Worm (Caenorhabditis elegans) whole organism, L1 larva: ENCODE data around the gene R166.2.

ENCODE experiments used
- C16A3.4 ChIP-seq: fragments of 150-350 bp; optimal IDR thresholded peaks from 2 replicates; lab custom pipeline; 2014; ENCODE audit warnings: missing biosample characterization, missing genetic modification characterization
- C34B4.2 ChIP-seq: sonication (generic microtip); optimal IDR thresholded peaks from 2 replicates; lab custom pipeline; 2017; ENCODE audit warnings: mild to moderate bottlenecking, missing genetic modification characterization, missing compliant biosample characterization
- aha-1 ChIP-seq: fragments of 150-350 bp; optimal IDR thresholded peaks from 2 replicates; lab custom pipeline; 2014; ENCODE audit warnings: missing biosample characterization, missing genetic modification characterization
- aly-2 ChIP-seq: fragments of 150-350 bp; optimal IDR thresholded peaks from 2 replicates; lab custom pipeline; 2014; ENCODE audit warnings: missing biosample characterization, missing genetic modification characterization
- ama-1 ChIP-seq: fragments of 150-350 bp; optimal IDR thresholded peaks from 2 replicates; lab custom pipeline; 2014
- blmp-1 ChIP-seq: fragments of 150-350 bp; optimal IDR thresholded peaks from 2 replicates; lab custom pipeline; 2014; ENCODE audit warnings: missing biosample characterization, missing genetic modification characterization
- ceh-63 ChIP-seq: fragments of 200-800 bp; sonication (Bioruptor generic); optimal IDR thresholded peaks from 2 replicates; lab custom pipeline; 2018; ENCODE audit warnings: mild to moderate bottlenecking, missing genetic modification characterization, missing compliant biosample characterization
- ceh-82 ChIP-seq, 3 experiments: fragments of 150-350 bp in 1 of 3; sonication (generic microtip) in 2 of 3; optimal IDR thresholded peaks; 2 replicates each; lab custom pipeline; 2014 to 2017; ENCODE audit warnings: missing biosample characterization in 3 of 3, missing genetic modification characterization in 3 of 3
- ceh-88 ChIP-seq: fragments of 200-800 bp; sonication (Bioruptor generic); IDR thresholded peaks from 2 replicates; pipeline ENCODE4 v1.3.6; 2022; ENCODE audit warnings: missing genetic modification characterization, missing compliant biosample characterization
- ceh-90 ChIP-seq: sonication (generic microtip); optimal IDR thresholded peaks from 2 replicates; lab custom pipeline; 2016; ENCODE audit warnings: missing genetic modification characterization, missing compliant biosample characterization
- dpl-1 ChIP-seq, 3 experiments: fragments of 150-350 bp in 2 of 3; sonication (generic microtip) in 1 of 3; optimal IDR thresholded peaks; 2 replicates each; lab custom pipeline; 2014 to 2017; ENCODE audit warnings: missing biosample characterization in 3 of 3, missing genetic modification characterization in 3 of 3, missing genetic modification reagents in 3 of 3
- dsc-1 ChIP-seq: sonication (generic microtip); optimal IDR thresholded peaks from 2 replicates; lab custom pipeline; 2016; ENCODE audit warnings: mild to moderate bottlenecking, missing genetic modification characterization, missing compliant biosample characterization
- egl-13 ChIP-seq: sonication (generic microtip); optimal IDR thresholded peaks from 2 replicates; lab custom pipeline; 2016; ENCODE audit warnings: missing genotype, missing genetic modification reagents, missing genetic modification characterization, missing compliant biosample characterization
- elt-2 ChIP-seq: sonication (generic microtip); optimal IDR thresholded peaks from 2 replicates; lab custom pipeline; 2016; ENCODE audit warnings: missing genetic modification characterization, mild to moderate bottlenecking, inconsistent platforms, missing compliant biosample characterization, missing genetic modification reagents
- ets-5 ChIP-seq: fragments of 200-800 bp; sonication (Bioruptor generic); IDR thresholded peaks from 2 replicates; pipeline ENCODE4 v1.3.6; 2022; ENCODE audit warnings: missing genetic modification characterization, missing compliant biosample characterization
- fkh-10 ChIP-seq: sonication (generic microtip); optimal IDR thresholded peaks from 2 replicates; lab custom pipeline; 2017; ENCODE audit warnings: missing biosample characterization, missing genetic modification reagents, missing genetic modification characterization
- fkh-8 ChIP-seq: sonication (generic microtip); optimal IDR thresholded peaks from 2 replicates; lab custom pipeline; 2016; ENCODE audit warnings: mild to moderate bottlenecking, missing genetic modification characterization, missing compliant biosample characterization
- fos-1 ChIP-seq: fragments of 150-350 bp; optimal IDR thresholded peaks from 2 replicates; lab custom pipeline; 2014; ENCODE audit warnings: missing biosample characterization, missing genetic modification characterization
- hlh-17 ChIP-seq: fragments of 200-800 bp; sonication (Bioruptor generic); optimal IDR thresholded peaks from 2 replicates; lab custom pipeline; 2018; ENCODE audit warnings: missing genetic modification characterization, mild to moderate bottlenecking, missing compliant biosample characterization, moderate library complexity, borderline replicate concordance
- hlh-4 ChIP-seq: sonication (generic microtip); optimal IDR thresholded peaks from 2 replicates; lab custom pipeline; 2016; ENCODE audit warnings: mild to moderate bottlenecking, missing genetic modification characterization, missing compliant biosample characterization
- hpl-2 ChIP-seq: fragments of 150-350 bp; optimal IDR thresholded peaks from 2 replicates; lab custom pipeline; 2014; ENCODE audit warnings: missing biosample characterization, missing genetic modification reagents, missing genetic modification characterization
- irx-1 ChIP-seq: sonication (generic microtip); optimal IDR thresholded peaks from 2 replicates; lab custom pipeline; 2016; ENCODE audit warnings: missing genetic modification characterization, missing compliant biosample characterization
- jun-1 ChIP-seq: fragments of 150-350 bp; optimal IDR thresholded peaks from 2 replicates; lab custom pipeline; 2014; ENCODE audit warnings: missing biosample characterization, missing genetic modification reagents, missing genetic modification characterization
- lin-13 ChIP-seq: fragments of 150-350 bp; optimal IDR thresholded peaks from 2 replicates; lab custom pipeline; 2014; ENCODE audit warnings: missing biosample characterization, missing genetic modification reagents, missing genetic modification characterization
- lin-15B ChIP-seq: fragments of 150-350 bp; sonication (generic microtip); optimal IDR thresholded peaks from 3 replicates; lab custom pipeline; 2014; ENCODE audit warnings: missing biosample characterization, missing genetic modification characterization
- lin-35 ChIP-seq, 2 experiments: fragments of 150-350 bp; optimal IDR thresholded peaks; 2 replicates each; lab custom pipeline; 2014; ENCODE audit warnings: missing biosample characterization in 2 of 2, missing genetic modification characterization in 2 of 2, missing genetic modification reagents in 2 of 2
- lin-39 ChIP-seq: fragments of 150-350 bp; optimal IDR thresholded peaks from 2 replicates; lab custom pipeline; 2014; ENCODE audit warnings: missing biosample characterization, missing genetic modification reagents, missing genetic modification characterization
- lir-3 ChIP-seq: sonication (generic microtip); optimal IDR thresholded peaks from 2 replicates; lab custom pipeline; 2016; ENCODE audit warnings: mild to moderate bottlenecking, missing genetic modification characterization, moderate library complexity, missing compliant biosample characterization; ENCODE audit not compliant: poor library complexity
- mab-9 ChIP-seq: fragments of 200-800 bp; sonication (Bioruptor generic); IDR thresholded peaks from 2 replicates; pipeline ENCODE4 v1.3.6; 2022; ENCODE audit warnings: missing genetic modification reagents, missing genetic modification characterization, missing compliant biosample characterization
- mdl-1 ChIP-seq, 2 experiments: fragments of 150-350 bp; optimal IDR thresholded peaks; 2 replicates each; lab custom pipeline; 2014 to 2017; ENCODE audit warnings: missing biosample characterization in 2 of 2, missing genetic modification characterization in 2 of 2, inconsistent platforms in 1 of 2
- mef-2 ChIP-seq: fragments of 150-350 bp; optimal IDR thresholded peaks from 2 replicates; lab custom pipeline; 2014; ENCODE audit warnings: missing biosample characterization, missing genetic modification characterization
- nhr-11 ChIP-seq: fragments of 150-350 bp; optimal IDR thresholded peaks from 2 replicates; lab custom pipeline; 2014; ENCODE audit warnings: missing biosample characterization, missing genetic modification characterization
- nhr-12 ChIP-seq: sonication (generic microtip); optimal IDR thresholded peaks from 2 replicates; lab custom pipeline; 2017; ENCODE audit warnings: missing biosample characterization, missing genetic modification characterization
- nhr-19 ChIP-seq: fragments of 200-800 bp; sonication (Bioruptor generic); conservative IDR thresholded peaks from 2 replicates; pipeline ENCODE4 v1.3.6; 2022; ENCODE audit warnings: missing genetic modification characterization, missing compliant biosample characterization
- nhr-20 ChIP-seq: sonication (generic microtip); optimal IDR thresholded peaks from 2 replicates; lab custom pipeline; 2016; ENCODE audit warnings: mild to moderate bottlenecking, missing genetic modification characterization, missing compliant biosample characterization
- nhr-237 ChIP-seq: fragments of 150-350 bp; optimal IDR thresholded peaks from 2 replicates; lab custom pipeline; 2014; ENCODE audit warnings: missing biosample characterization, missing genetic modification characterization
- nhr-28 ChIP-seq: fragments of 150-350 bp; optimal IDR thresholded peaks from 2 replicates; lab custom pipeline; 2014; ENCODE audit warnings: missing biosample characterization, missing genetic modification characterization
- nhr-47 ChIP-seq: sonication (generic microtip); optimal IDR thresholded peaks from 2 replicates; lab custom pipeline; 2016; ENCODE audit warnings: mild to moderate bottlenecking, missing genetic modification characterization, moderate library complexity, missing compliant biosample characterization
- rnt-1 ChIP-seq: sonication (generic microtip); optimal IDR thresholded peaks from 2 replicates; lab custom pipeline; 2016; ENCODE audit warnings: mild to moderate bottlenecking, missing genetic modification characterization, moderate library complexity, missing compliant biosample characterization
- skn-1 ChIP-seq: fragments of 150-350 bp; optimal IDR thresholded peaks from 2 replicates; lab custom pipeline; 2014; ENCODE audit warnings: missing biosample characterization, missing genetic modification characterization
- snpc-4 ChIP-seq: fragments of 150-350 bp; optimal IDR thresholded peaks from 2 replicates; lab custom pipeline; 2014; ENCODE audit warnings: missing biosample characterization, missing genetic modification characterization
- sox-4 ChIP-seq: sonication (generic microtip); optimal IDR thresholded peaks from 2 replicates; lab custom pipeline; 2016; ENCODE audit warnings: missing genetic modification characterization, missing compliant biosample characterization
- swsn-7 ChIP-seq: sonication (generic microtip); optimal IDR thresholded peaks from 2 replicates; lab custom pipeline; 2016; ENCODE audit warnings: missing genetic modification characterization, missing compliant biosample characterization
- tbx-2 ChIP-seq: sonication (generic microtip); optimal IDR thresholded peaks from 2 replicates; lab custom pipeline; 2016; ENCODE audit warnings: missing genetic modification characterization, missing compliant biosample characterization
- unc-86 ChIP-seq: sonication (generic microtip); optimal IDR thresholded peaks from 2 replicates; lab custom pipeline; 2016; ENCODE audit warnings: missing genetic modification characterization, missing compliant biosample characterization
- unc-98 ChIP-seq: fragments of 200-800 bp; sonication (Bioruptor generic); IDR thresholded peaks from 2 replicates; pipeline ENCODE4 v1.3.6; 2022; ENCODE audit warnings: missing genetic modification characterization, missing compliant biosample characterization
- zag-1 ChIP-seq: fragments of 150-350 bp; optimal IDR thresholded peaks from 2 replicates; lab custom pipeline; 2014; ENCODE audit warnings: missing biosample characterization, missing genetic modification characterization

Gene R166.2

ce11 chrII:10548778-10549671 is 11.6 kb upstream of the R166.2 start (continued):
- TF ChIP-seq egl-13 (tag; lab: Kevin White, UChicago) = peak; percentile 49
- no peak for TF ChIP-seq nhr-28
- TF ChIP-seq elt-2 = peak; percentile 47
- TF ChIP-seq nhr-11 (tag; lab: Kevin White, UChicago) = peak; percentile 80
- peak; percentile 48 for TF ChIP-seq nhr-237 (tag; lab: Kevin White, UChicago)
- peak; percentile 83 for TF ChIP-seq tbx-2 (tag; lab: Kevin White, UChicago)
- peak; percentile 76 for TF ChIP-seq nhr-19 (GFP tag; lab: Robert Waterston, UW)
- no peak for TF ChIP-seq ceh-90 (tag; lab: Kevin White, UChicago)
- peak; percentile 85 to 95 (median 94) for TF ChIP-seq ceh-82 (tag; optimal IDR thresholded peaks at IDR 0.05; lab: Kevin White, UChicago)
- peak; percentile 85 for TF ChIP-seq C16A3.4 (tag; lab: Kevin White, UChicago)
- peak; percentile 89 for TF ChIP-seq nhr-47
- peak; percentile 44 for TF ChIP-seq lin-15B (tag; lab: Kevin White, UChicago)
- no peak for TF ChIP-seq aha-1
- TF ChIP-seq mdl-1 (tag; optimal IDR thresholded peaks at IDR 0.05; lab: Kevin White, UChicago) = peak; percentile 85 to 95
- no peak for TF ChIP-seq ceh-63 (GFP tag; lab: Kevin White, UChicago)
- TF ChIP-seq ets-5 (GFP tag; lab: Robert Waterston, UW) = 0 out of 2 replicates have a peak, but pooled peaks have one; percentile 5
- peak; percentile 97 for TF ChIP-seq ama-1 (lab: Kevin White, UChicago)
- TF ChIP-seq sox-4 (tag; lab: Kevin White, UChicago) = peak; percentile 36
- peak; percentile 94 for TF ChIP-seq lin-13 (GFP tag; lab: Kevin White, UChicago)
- peak; percentile 59 for TF ChIP-seq snpc-4 (tag; lab: Kevin White, UChicago)
- TF ChIP-seq hpl-2 = no peak
- peak; percentile 34 for TF ChIP-seq irx-1 (tag; lab: Kevin White, UChicago)
- TF ChIP-seq ceh-88 (GFP tag; lab: Robert Waterston, UW) = peak; percentile 64
- TF ChIP-seq fkh-10 (GFP tag; lab: Kevin White, UChicago) = peak; percentile 89
- no peak for TF ChIP-seq nhr-12 (tag; lab: Kevin White, UChicago)
- peak; percentile 66 for TF ChIP-seq mab-9 (GFP tag; lab: Robert Waterston, UW)
- no peak for TF ChIP-seq lin-39 (tag; lab: Kevin White, UChicago)
- no peak for TF ChIP-seq zag-1
- peak; percentile 95 for TF ChIP-seq fkh-8 (tag; lab: Kevin White, UChicago)
- peak; percentile 46 for TF ChIP-seq blmp-1 (tag; lab: Kevin White, UChicago)
- peak; percentile 82 for TF ChIP-seq nhr-20 (tag; lab: Kevin White, UChicago)

DNA sequence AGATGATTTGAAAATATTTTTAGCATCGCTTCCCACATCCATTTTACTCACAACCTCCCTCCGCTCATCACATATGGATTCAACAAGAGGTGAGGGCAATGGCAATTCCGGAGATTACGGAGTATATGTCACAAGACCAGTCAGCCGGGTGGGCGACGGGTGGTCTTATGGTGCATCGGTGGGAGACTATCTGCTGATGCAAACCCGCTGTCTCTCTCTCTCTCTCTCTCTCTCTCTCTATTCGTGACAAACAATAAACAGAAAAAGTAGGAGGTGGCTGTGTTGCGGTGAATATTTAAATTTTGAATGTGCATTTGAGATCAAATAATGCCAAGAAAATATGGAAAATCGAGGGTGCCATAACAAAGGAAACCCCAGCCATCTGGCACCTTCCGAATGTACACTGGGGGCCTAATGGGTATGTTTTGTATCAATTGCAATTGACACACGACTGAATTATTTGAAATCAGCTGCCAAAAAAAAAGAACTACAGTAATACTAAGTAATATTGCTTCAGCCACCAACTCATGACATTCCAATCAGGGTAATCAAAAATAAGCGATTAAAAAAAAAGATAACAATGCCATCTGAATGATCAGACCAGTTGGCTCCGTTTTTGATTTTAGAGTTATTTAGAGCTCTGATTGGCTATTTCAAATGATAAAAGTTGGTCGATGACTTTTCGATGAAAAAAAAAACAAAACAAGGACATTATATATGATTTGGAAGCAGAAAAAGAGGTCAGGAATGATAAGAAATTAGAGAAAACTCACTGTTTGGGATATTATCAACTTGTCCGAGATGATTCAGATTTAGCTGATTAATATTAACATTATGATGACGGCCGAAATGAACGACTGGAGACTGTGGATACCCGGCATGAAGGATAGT is 10.6 kb upstream of the R166.2 start:
- no peak for TF ChIP-seq egl-13 (tag; lab: Kevin White, UChicago)
- no peak for TF ChIP-seq jun-1 (tag; lab: Kevin White, UChicago)
- TF ChIP-seq nhr-20 (tag; lab: Kevin White, UChicago) = peak; percentile 30
- TF ChIP-seq swsn-7 (tag; lab: Kevin White, UChicago) = no peak
- peak; percentile 33 for TF ChIP-seq rnt-1 (tag; lab: Kevin White, UChicago)
- TF ChIP-seq unc-86 = peak; percentile 60
- TF ChIP-seq lin-35 (GFP tag; optimal IDR thresholded peaks at IDR 0.05; lab: Kevin White, UChicago) = peak; percentile 33 to 51
- no peak for TF ChIP-seq fkh-10 (GFP tag; lab: Kevin White, UChicago)
- TF ChIP-seq mef-2 (tag; lab: Kevin White, UChicago) = peak; percentile 18
- TF ChIP-seq hpl-2 = no peak
- no peak for TF ChIP-seq hlh-4
- TF ChIP-seq lin-15B (tag; lab: Kevin White, UChicago) = no peak
- no peak for TF ChIP-seq fos-1 (tag; lab: Kevin White, UChicago)
- TF ChIP-seq C16A3.4 (tag; lab: Kevin White, UChicago) = no peak
- TF ChIP-seq hlh-17 = no peak
- TF ChIP-seq dpl-1 (GFP tag; optimal IDR thresholded peaks at IDR 0.05; lab: Kevin White, UChicago) = peak in 1 of 3 experiments; percentile 15
- TF ChIP-seq mdl-1 (tag; optimal IDR thresholded peaks at IDR 0.05; lab: Kevin White, UChicago) = peak in 1 of 2 experiments; percentile 28
- no peak for TF ChIP-seq C34B4.2 (tag; lab: Kevin White, UChicago)
- TF ChIP-seq aly-2 (tag; lab: Kevin White, UChicago) = peak; percentile 28
- TF ChIP-seq sox-4 (tag; lab: Kevin White, UChicago) = peak; percentile 21
- no peak for TF ChIP-seq unc-98
- no peak for TF ChIP-seq dsc-1 (tag; lab: Kevin White, UChicago)
- TF ChIP-seq skn-1 = peak; percentile 14
- TF ChIP-seq aha-1 = no peak
- TF ChIP-seq ceh-90 (tag; lab: Kevin White, UChicago) = no peak
- TF ChIP-seq lir-3 (tag; lab: Kevin White, UChicago) = no peak
